Fruit fly (Drosophila melanogaster) whole organism, pupa: Measurements from ENCODE around the gene CDK2AP1.

Experiments
- CG12605 ChIP-seq: fragments of 200-800 bp; sonication (Bioruptor generic); IDR thresholded peaks from 2 replicates; pipeline ENCODE4 v1.3.6; 2022; ENCODE audit warnings: missing biosample characterization, missing genetic modification characterization
- CG13204 ChIP-seq: fragments of 200-800 bp; sonication (Bioruptor generic); optimal IDR thresholded peaks from 2 replicates; lab custom pipeline; 2018; ENCODE audit warnings: missing biosample characterization, mild to moderate bottlenecking, missing genetic modification characterization, moderate library complexity
- CG14655 ChIP-seq: fragments of 200-800 bp; sonication (Bioruptor generic); optimal IDR thresholded peaks from 3 replicates; lab custom pipeline; 2017; ENCODE audit warnings: mild to moderate bottlenecking, missing biosample characterization, missing genetic modification reagents, missing genetic modification characterization
- CG15710 ChIP-seq: fragments of 200-800 bp; sonication (Bioruptor generic); optimal IDR thresholded peaks from 2 replicates; lab custom pipeline; 2018; ENCODE audit warnings: missing biosample characterization, mild to moderate bottlenecking, missing genetic modification characterization, moderate library complexity
- CG17806 ChIP-seq: fragments of 200-800 bp; sonication (Bioruptor generic); optimal IDR thresholded peaks from 2 replicates; lab custom pipeline; 2018; ENCODE audit warnings: missing biosample characterization, mild to moderate bottlenecking, missing genetic modification characterization, moderate library complexity
- CG32121 ChIP-seq: fragments of 200-800 bp; sonication (Bioruptor generic); IDR thresholded peaks from 2 replicates; pipeline ENCODE4 v1.3.6; 2022; ENCODE audit warnings: missing biosample characterization, missing genetic modification characterization
- CG34367 ChIP-seq: fragments of 200-800 bp; sonication (Bioruptor generic); optimal IDR thresholded peaks from 2 replicates; lab custom pipeline; 2018; ENCODE audit warnings: missing biosample characterization, mild to moderate bottlenecking, missing genetic modification characterization
- CG4496 ChIP-seq: fragments of 200-800 bp; sonication (Bioruptor generic); IDR thresholded peaks from 3 replicates; pipeline ENCODE4 v1.3.6; 2022; ENCODE audit warnings: missing biosample characterization, missing genetic modification characterization
- CG8159 ChIP-seq: fragments of 200-800 bp; sonication (Bioruptor generic); optimal IDR thresholded peaks from 3 replicates; lab custom pipeline; 2018; ENCODE audit warnings: missing biosample characterization, mild to moderate bottlenecking, missing genetic modification characterization, moderate library complexity
- CG8301 ChIP-seq: fragments of 200-800 bp; sonication (Bioruptor generic); optimal IDR thresholded peaks from 2 replicates; lab custom pipeline; 2018; ENCODE audit warnings: missing biosample characterization, mild to moderate bottlenecking, missing genetic modification characterization
- CG9948 ChIP-seq: fragments of 200-800 bp; sonication (Bioruptor generic); optimal IDR thresholded peaks from 2 replicates; lab custom pipeline; 2018; ENCODE audit warnings: missing biosample characterization, mild to moderate bottlenecking, missing genetic modification characterization, moderate library complexity
- EcR ChIP-seq: fragments of 200-800 bp; sonication (Bioruptor generic); optimal IDR thresholded peaks from 3 replicates; lab custom pipeline; 2019; ENCODE audit warnings: missing biosample characterization, missing genetic modification characterization, mild to moderate bottlenecking, moderate library complexity, missing genetic modification reagents
- Ets98B ChIP-seq: fragments of 200-800 bp; sonication (Bioruptor generic); IDR thresholded peaks from 2 replicates; pipeline ENCODE4 v1.3.6; 2022; ENCODE audit warnings: missing biosample characterization, missing genetic modification characterization
- Pif1A ChIP-seq: fragments of 200-800 bp; sonication (Bioruptor generic); optimal IDR thresholded peaks from 3 replicates; lab custom pipeline; 2016; ENCODE audit warnings: missing biosample characterization, missing genetic modification characterization
- Pif1B ChIP-seq: fragments of 200-800 bp; sonication (Bioruptor generic); optimal IDR thresholded peaks from 3 replicates; lab custom pipeline; 2016; ENCODE audit warnings: missing biosample characterization, missing genetic modification characterization
- Snoo ChIP-seq: fragments of 200-800 bp; sonication (Bioruptor generic); optimal IDR thresholded peaks from 3 replicates; lab custom pipeline; 2017; ENCODE audit warnings: missing biosample characterization, mild to moderate bottlenecking, missing genetic modification characterization, inconsistent platforms
- fd96Ca ChIP-seq: fragments of 200-800 bp; sonication (Bioruptor generic); IDR thresholded peaks from 3 replicates; pipeline ENCODE4 v1.3.6; 2022; ENCODE audit warnings: missing biosample characterization, missing genetic modification characterization
- gl ChIP-seq: fragments of 200-800 bp; sonication (Bioruptor generic); optimal IDR thresholded peaks from 2 replicates; lab custom pipeline; 2018; ENCODE audit warnings: missing biosample characterization, mild to moderate bottlenecking, missing genetic modification characterization
- rn ChIP-seq: fragments of 200-800 bp; sonication (Bioruptor generic); IDR thresholded peaks from 2 replicates; pipeline ENCODE4 v1.3.6; 2022; ENCODE audit warnings: missing biosample characterization, missing genetic modification characterization

Gene CDK2AP1

dm6 chrX:11153413-11153812 lies 15.8 kb downstream of the CDK2AP1 start:
- TF ChIP-seq EcR: peak; percentile 16
- no peak for TF ChIP-seq CG8301 (tag; lab: Kevin White, UChicago)

- no peak for TF ChIP-seq rn (GFP tag; lab: Robert Waterston, UW)
Observed at dm6 chrX:11153826-11154510, 16.3 kb downstream of the CDK2AP1 start, which contains the start of the genes rtv and Dlic. TSS of gene rtv (minus strand) at chrX:11153990. TSS of gene Dlic (plus strand) at chrX:11154421.

dm6 chrX:11154511-11155197 lies 17.0 kb downstream of the CDK2AP1 start:
- TF ChIP-seq rn (GFP tag; lab: Robert Waterston, UW) (no peak), CG8159 (tag; lab: Kevin White, UChicago) (no peak), Pif1A (GFP tag; lab: Kevin White, UChicago) (no peak), CG8301 (tag; lab: Kevin White, UChicago) (no peak), CG34367 (tag; lab: Kevin White, UChicago) (no peak), CG9948 (tag; lab: Kevin White, UChicago) (no peak), fd96Ca (GFP tag; lab: Robert Waterston, UW) (peak; percentile 25; the same call in 1 of the 3 replicates), CG4496 (GFP tag; lab: Robert Waterston, UW) (peak; percentile 46; the same call in 1 of the 3 replicates), CG12605 (GFP tag; lab: Robert Waterston, UW) (0 out of 2 replicates have a peak, but pooled peaks have one; percentile 11), CG14655 (peak; percentile 4), Pif1B (GFP tag; lab: Kevin White, UChicago) (peak; percentile 7), CG13204 (GFP tag; lab: Kevin White, UChicago) (peak; percentile 45)

- TF ChIP-seq Snoo (tag; lab: Kevin White, UChicago) (no peak), Ets98B (GFP tag; lab: Robert Waterston, UW) (no peak), CG34367 (tag; lab: Kevin White, UChicago) (peak; percentile 6), CG17806 (tag; lab: Kevin White, UChicago) (no peak), CG9948 (tag; lab: Kevin White, UChicago) (peak; percentile 17), CG8159 (tag; lab: Kevin White, UChicago) (peak; percentile 37), fd96Ca (GFP tag; lab: Robert Waterston, UW) (no peak), Pif1A (GFP tag; lab: Kevin White, UChicago) (peak; percentile 13), CG12605 (GFP tag; lab: Robert Waterston, UW) (no peak), CG15710 (tag; lab: Kevin White, UChicago) (peak; percentile 4), CG32121 (GFP tag; lab: Robert Waterston, UW) (no peak)
- TF ChIP-seq, all 21 proteins: peak for 5
Observed at dm6 chrX:11155808-11156589, 18.3 kb downstream of the CDK2AP1 start.

dm6 chrX:11159710-11160446 lies 22.2 kb downstream of the CDK2AP1 start, which contains the start of gene CG32668:
TSS of gene CG32668 (minus strand) at chrX:11159760.
- TF ChIP-seq Snoo (tag; lab: Kevin White, UChicago) (no peak), CG13204 (GFP tag; lab: Kevin White, UChicago) (no peak), CG8159 (tag; lab: Kevin White, UChicago) (peak; percentile 7)

- no peak for TF ChIP-seq gl (tag; lab: Kevin White, UChicago)
- TF ChIP-seq CG4496 (GFP tag; lab: Robert Waterston, UW): 0 out of 3 replicates have a peak, but pooled peaks have one; percentile 32
- TF ChIP-seq CG8301 (tag; lab: Kevin White, UChicago): peak; percentile 19
- no peak for TF ChIP-seq rn (GFP tag; lab: Robert Waterston, UW)
- no peak for TF ChIP-seq EcR
- TF ChIP-seq CG14655: peak; percentile 34
- TF ChIP-seq, all 21 proteins: peak for 3
Observed at dm6 chrX:11168958-11169357, 31.3 kb downstream of the CDK2AP1 start, which contains the start of gene Antdh. TSS of gene Antdh (minus strand) at chrX:11169058.
